Worm (Caenorhabditis elegans) whole organism, L1 larva: ENCODE measurements around the gene vha-11.

Experiments used
- aha-1 ChIP-seq: fragments of 150-350 bp; optimal IDR thresholded peaks from 2 replicates; lab custom pipeline; 2014; ENCODE audit warnings: missing biosample characterization, missing genetic modification characterization
- alr-1 ChIP-seq: fragments of 200-800 bp; sonication (Bioruptor generic); optimal IDR thresholded peaks from 2 replicates; lab custom pipeline; 2018; ENCODE audit warnings: borderline replicate concordance, mild to moderate bottlenecking, missing genetic modification characterization, missing compliant biosample characterization
- aly-2 ChIP-seq: fragments of 150-350 bp; optimal IDR thresholded peaks from 2 replicates; lab custom pipeline; 2014; ENCODE audit warnings: missing biosample characterization, missing genetic modification characterization
- ama-1 ChIP-seq: fragments of 150-350 bp; optimal IDR thresholded peaks from 2 replicates; lab custom pipeline; 2014
- ceh-8 ChIP-seq: fragments of 200-800 bp; sonication (Bioruptor generic); optimal IDR thresholded peaks from 2 replicates; lab custom pipeline; 2018; ENCODE audit warnings: mild to moderate bottlenecking, missing genetic modification characterization, moderate library complexity, missing compliant biosample characterization
- ceh-82 ChIP-seq, 3 experiments: fragments of 150-350 bp in 1 of 3; sonication (generic microtip) in 2 of 3; optimal IDR thresholded peaks; 2 replicates each; lab custom pipeline; 2014 to 2017; ENCODE audit warnings: missing biosample characterization in 3 of 3, missing genetic modification characterization in 3 of 3
- ceh-88 ChIP-seq: fragments of 200-800 bp; sonication (Bioruptor generic); IDR thresholded peaks from 2 replicates; pipeline ENCODE4 v1.3.6; 2022; ENCODE audit warnings: missing genetic modification characterization, missing compliant biosample characterization
- ces-1 ChIP-seq: fragments of 150-350 bp; optimal IDR thresholded peaks from 2 replicates; lab custom pipeline; 2014; ENCODE audit warnings: missing biosample characterization, missing genetic modification reagents, missing genetic modification characterization
- dsc-1 ChIP-seq: sonication (generic microtip); optimal IDR thresholded peaks from 2 replicates; lab custom pipeline; 2016; ENCODE audit warnings: mild to moderate bottlenecking, missing genetic modification characterization, missing compliant biosample characterization
- efl-1 ChIP-seq, 4 experiments: fragments of 150-350 bp; optimal IDR thresholded peaks in 3 of 4; peaks in 1 of 4; 1 replicate in 1 of 4; 2 replicates in 3 of 4; lab custom pipeline; 2014; ENCODE audit warnings: missing biosample characterization in 2 of 4, missing genetic modification characterization in 2 of 4, missing genetic modification reagents in 2 of 4
- efl-3 ChIP-seq: fragments of 200-800 bp; sonication (Bioruptor generic); optimal IDR thresholded peaks from 2 replicates; lab custom pipeline; 2018; ENCODE audit warnings: mild to moderate bottlenecking, missing genetic modification characterization, missing compliant biosample characterization
- fkh-10 ChIP-seq: sonication (generic microtip); optimal IDR thresholded peaks from 2 replicates; lab custom pipeline; 2017; ENCODE audit warnings: missing biosample characterization, missing genetic modification reagents, missing genetic modification characterization
- fkh-4 ChIP-seq: sonication (generic microtip); optimal IDR thresholded peaks from 2 replicates; lab custom pipeline; 2016; ENCODE audit warnings: missing compliant biosample characterization, missing genetic modification characterization, borderline replicate concordance
- fkh-8 ChIP-seq: sonication (generic microtip); optimal IDR thresholded peaks from 2 replicates; lab custom pipeline; 2016; ENCODE audit warnings: mild to moderate bottlenecking, missing genetic modification characterization, missing compliant biosample characterization
- fos-1 ChIP-seq: fragments of 150-350 bp; optimal IDR thresholded peaks from 2 replicates; lab custom pipeline; 2014; ENCODE audit warnings: missing biosample characterization, missing genetic modification characterization
- hlh-17 ChIP-seq: fragments of 200-800 bp; sonication (Bioruptor generic); optimal IDR thresholded peaks from 2 replicates; lab custom pipeline; 2018; ENCODE audit warnings: missing genetic modification characterization, mild to moderate bottlenecking, missing compliant biosample characterization, moderate library complexity, borderline replicate concordance
- hpl-2 ChIP-seq: fragments of 150-350 bp; optimal IDR thresholded peaks from 2 replicates; lab custom pipeline; 2014; ENCODE audit warnings: missing biosample characterization, missing genetic modification reagents, missing genetic modification characterization
- irx-1 ChIP-seq: sonication (generic microtip); optimal IDR thresholded peaks from 2 replicates; lab custom pipeline; 2016; ENCODE audit warnings: missing genetic modification characterization, missing compliant biosample characterization
- jun-1 ChIP-seq: fragments of 150-350 bp; optimal IDR thresholded peaks from 2 replicates; lab custom pipeline; 2014; ENCODE audit warnings: missing biosample characterization, missing genetic modification reagents, missing genetic modification characterization
- lin-15B ChIP-seq: fragments of 150-350 bp; sonication (generic microtip); optimal IDR thresholded peaks from 3 replicates; lab custom pipeline; 2014; ENCODE audit warnings: missing biosample characterization, missing genetic modification characterization
- lin-35 ChIP-seq, 2 experiments: fragments of 150-350 bp; optimal IDR thresholded peaks; 2 replicates each; lab custom pipeline; 2014; ENCODE audit warnings: missing biosample characterization in 2 of 2, missing genetic modification characterization in 2 of 2, missing genetic modification reagents in 2 of 2
- mab-9 ChIP-seq: fragments of 200-800 bp; sonication (Bioruptor generic); IDR thresholded peaks from 2 replicates; pipeline ENCODE4 v1.3.6; 2022; ENCODE audit warnings: missing genetic modification reagents, missing genetic modification characterization, missing compliant biosample characterization
- mdl-1 ChIP-seq, 2 experiments: fragments of 150-350 bp; optimal IDR thresholded peaks; 2 replicates each; lab custom pipeline; 2014 to 2017; ENCODE audit warnings: missing biosample characterization in 2 of 2, missing genetic modification characterization in 2 of 2, inconsistent platforms in 1 of 2
- nhr-11 ChIP-seq: fragments of 150-350 bp; optimal IDR thresholded peaks from 2 replicates; lab custom pipeline; 2014; ENCODE audit warnings: missing biosample characterization, missing genetic modification characterization
- nhr-20 ChIP-seq: sonication (generic microtip); optimal IDR thresholded peaks from 2 replicates; lab custom pipeline; 2016; ENCODE audit warnings: mild to moderate bottlenecking, missing genetic modification characterization, missing compliant biosample characterization
- pax-3 ChIP-seq: fragments of 200-800 bp; sonication (Bioruptor generic); optimal IDR thresholded peaks from 2 replicates; lab custom pipeline; 2018; ENCODE audit warnings: mild to moderate bottlenecking, missing genetic modification characterization, moderate library complexity, missing compliant biosample characterization
- snu-23 ChIP-seq: sonication (generic microtip); optimal IDR thresholded peaks from 2 replicates; lab custom pipeline; 2016; ENCODE audit warnings: missing genetic modification characterization, missing compliant biosample characterization
- swsn-7 ChIP-seq: sonication (generic microtip); optimal IDR thresholded peaks from 2 replicates; lab custom pipeline; 2016; ENCODE audit warnings: missing genetic modification characterization, missing compliant biosample characterization
- unc-130 ChIP-seq: fragments of 150-350 bp; optimal IDR thresholded peaks from 2 replicates; lab custom pipeline; 2017; ENCODE audit warnings: missing biosample characterization, missing genetic modification characterization, inconsistent platforms
- unc-30 ChIP-seq: sonication (generic microtip); optimal IDR thresholded peaks from 2 replicates; lab custom pipeline; 2017; ENCODE audit warnings: missing biosample characterization, missing genetic modification characterization
- unc-86 ChIP-seq: sonication (generic microtip); optimal IDR thresholded peaks from 2 replicates; lab custom pipeline; 2016; ENCODE audit warnings: missing genetic modification characterization, missing compliant biosample characterization
- unc-98 ChIP-seq: fragments of 200-800 bp; sonication (Bioruptor generic); IDR thresholded peaks from 2 replicates; pipeline ENCODE4 v1.3.6; 2022; ENCODE audit warnings: missing genetic modification characterization, missing compliant biosample characterization
- vab-15 ChIP-seq: sonication (generic microtip); optimal IDR thresholded peaks from 2 replicates; lab custom pipeline; 2017; ENCODE audit warnings: missing genotype, mild to moderate bottlenecking, missing genetic modification characterization, missing compliant biosample characterization
- xbp-1 ChIP-seq: sonication (generic microtip); optimal IDR thresholded peaks from 2 replicates; lab custom pipeline; 2016; ENCODE audit warnings: missing genetic modification characterization, missing compliant biosample characterization
- zip-4 ChIP-seq: fragments of 200-800 bp; sonication (Bioruptor generic); optimal IDR thresholded peaks from 2 replicates; lab custom pipeline; 2018; ENCODE audit warnings: mild to moderate bottlenecking, missing genetic modification characterization, moderate library complexity, missing compliant biosample characterization
- ztf-4 ChIP-seq: fragments of 150-350 bp; optimal IDR thresholded peaks from 2 replicates; lab custom pipeline; 2014; ENCODE audit warnings: missing biosample characterization, missing genetic modification characterization

Gene vha-11

DNA sequence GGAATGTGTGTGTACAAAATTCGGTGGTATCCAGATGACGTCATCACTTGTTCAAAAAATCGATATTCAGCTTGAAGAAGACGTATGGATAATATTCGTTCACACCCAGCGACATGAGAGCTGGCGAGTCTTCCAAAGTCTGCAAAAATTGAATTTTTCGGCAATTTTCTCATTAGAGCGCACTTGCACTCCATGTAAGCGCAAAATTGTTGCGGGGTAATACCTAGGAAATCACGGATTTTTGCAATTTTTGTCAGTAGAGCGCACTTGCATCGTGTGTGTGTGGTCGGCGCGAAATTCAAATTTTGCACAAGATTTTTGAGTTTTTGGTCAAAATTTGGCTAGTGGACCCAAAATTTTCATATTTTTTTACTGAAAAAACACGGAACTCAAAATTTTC lies 6.2 kb downstream of the vha-11 start:
- no peak for TF ChIP-seq alr-1 (tag; lab: Kevin White, UChicago)
- no peak for TF ChIP-seq zip-4 (GFP tag; lab: Kevin White, UChicago)
- TF ChIP-seq fos-1 (tag; lab: Kevin White, UChicago): no peak
- no peak for TF ChIP-seq pax-3 (tag; lab: Kevin White, UChicago)
- TF ChIP-seq mab-9 (GFP tag; lab: Robert Waterston, UW): no peak
- no peak for TF ChIP-seq unc-86 (tag; lab: Kevin White, UChicago)
- no peak for TF ChIP-seq unc-30 (tag; lab: Kevin White, UChicago)
- TF ChIP-seq nhr-11: no peak
- no peak for TF ChIP-seq ceh-8 (GFP tag; lab: Kevin White, UChicago)
- no peak for TF ChIP-seq ceh-82 (tag; optimal IDR thresholded peaks at IDR 0.05; lab: Kevin White, UChicago)
- no peak for TF ChIP-seq fkh-10
- TF ChIP-seq aha-1 (tag; lab: Kevin White, UChicago): no peak
- TF ChIP-seq hpl-2 (GFP tag; lab: Kevin White, UChicago): no peak
- TF ChIP-seq xbp-1 (tag; lab: Kevin White, UChicago): no peak
- TF ChIP-seq snu-23 (GFP tag; lab: Kevin White, UChicago): no peak
- no peak for TF ChIP-seq hlh-17 (GFP tag; lab: Kevin White, UChicago)
- no peak for TF ChIP-seq lin-35 (GFP tag; optimal IDR thresholded peaks at IDR 0.05; lab: Kevin White, UChicago)
- TF ChIP-seq ama-1 (lab: Kevin White, UChicago): no peak
- no peak for TF ChIP-seq nhr-20 (tag; lab: Kevin White, UChicago)

DNA sequence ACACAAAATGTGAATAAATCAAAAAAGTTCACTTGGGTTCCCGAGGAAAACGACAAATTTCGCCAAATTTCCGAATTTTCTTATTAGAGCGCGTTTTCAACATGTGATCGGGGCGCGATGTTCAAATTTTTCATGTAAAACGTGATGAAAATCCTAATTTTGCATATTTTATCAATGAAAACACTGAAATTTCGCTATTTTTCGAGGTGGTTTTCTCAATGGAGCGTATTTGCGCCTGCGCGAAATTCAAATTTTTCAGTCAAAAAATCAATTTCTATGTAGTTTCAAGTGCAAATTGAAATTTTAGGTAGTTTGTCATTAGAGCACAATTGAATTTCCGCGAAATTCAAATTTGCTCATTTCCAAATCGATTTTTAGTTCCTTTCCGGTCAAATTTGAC lies 7.0 kb downstream of the vha-11 start:
- peak; percentile 32 for TF ChIP-seq ztf-4 (tag; lab: Kevin White, UChicago)
- TF ChIP-seq efl-1 (optimal IDR thresholded peaks at IDR 0.05; lab: Kevin White, UChicago): no peak
- TF ChIP-seq efl-1 (GFP tag; optimal IDR thresholded peaks at IDR 0.05 in 1 of 2; lab: Kevin White, UChicago): peak in 1 of 2 experiments; percentile 87
- no peak for TF ChIP-seq ceh-88 (GFP tag; lab: Robert Waterston, UW)
- TF ChIP-seq, all 84 proteins: peak for 2

ce11 chrIV:2306447-2306846 lies 7.9 kb downstream of the vha-11 start, which contains the start of gene mksr-2:
TSS of gene mksr-2 (minus strand) at chrIV:2306547.
- TF ChIP-seq unc-30 (tag; lab: Kevin White, UChicago) (no peak), dsc-1 (no peak), irx-1 (tag; lab: Kevin White, UChicago) (no peak), ztf-4 (tag; lab: Kevin White, UChicago) (no peak), zip-4 (GFP tag; lab: Kevin White, UChicago) (no peak), jun-1 (tag; lab: Kevin White, UChicago) (no peak), efl-3 (GFP tag; lab: Kevin White, UChicago) (no peak), fkh-10 (no peak), nhr-20 (tag; lab: Kevin White, UChicago) (no peak), aha-1 (tag; lab: Kevin White, UChicago) (no peak), unc-130 (no peak), lin-15B (no peak), unc-98 (GFP tag; lab: Robert Waterston, UW) (no peak), fkh-4 (tag; lab: Kevin White, UChicago) (no peak), vab-15 (tag; lab: Kevin White, UChicago) (no peak), ces-1 (GFP tag; lab: Kevin White, UChicago) (no peak), swsn-7 (no peak), fkh-8 (tag; lab: Kevin White, UChicago) (no peak), lin-35 (GFP tag; optimal IDR thresholded peaks at IDR 0.05; lab: Kevin White, UChicago) (no peak)

DNA sequence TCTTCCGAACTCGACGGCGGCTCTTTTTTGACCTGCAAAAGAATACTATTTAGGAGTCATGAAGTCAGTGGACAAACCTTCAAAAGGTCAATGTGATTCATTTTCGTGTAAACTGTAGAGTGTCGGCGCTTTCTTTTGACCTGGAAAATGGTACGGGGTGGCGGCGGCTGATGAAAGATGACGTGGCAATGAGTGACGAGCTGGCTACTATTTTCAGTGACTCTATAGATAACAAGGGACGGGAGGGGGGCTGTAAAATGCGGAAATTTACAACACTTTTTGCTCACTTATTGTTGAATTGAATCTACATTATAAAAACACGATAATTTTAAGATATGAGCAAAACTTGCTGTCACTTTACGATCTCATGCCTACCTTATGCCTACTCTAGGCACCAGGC lies 14.2 kb downstream of the vha-11 start, which contains the start of gene lin-1:
TSS of gene lin-1 (minus strand) at position 101 of the 400 bp plus-strand sequence.
- TF ChIP-seq mdl-1 (tag; optimal IDR thresholded peaks at IDR 0.05; lab: Kevin White, UChicago) (no peak), fkh-8 (tag; lab: Kevin White, UChicago) (no peak), aly-2 (tag; lab: Kevin White, UChicago) (no peak), ces-1 (GFP tag; lab: Kevin White, UChicago) (no peak)
